Worm (Caenorhabditis elegans) whole organism, mixed stage, embryonic: ENCODE results near the gene cutl-9.

ENCODE experiments used
- lsy-2 ChIP-seq: fragments of 150-350 bp; optimal IDR thresholded peaks from 2 replicates; lab custom pipeline; 2014; ENCODE audit warnings: missing biosample characterization, missing genetic modification characterization
- mls-2 ChIP-seq: sonication (generic microtip); optimal IDR thresholded peaks from 2 replicates; lab custom pipeline; 2016; ENCODE audit warnings: mild to moderate bottlenecking, missing genetic modification characterization, moderate library complexity, missing compliant biosample characterization

- TF ChIP-seq mls-2 (tag; lab: Kevin White, UChicago) (no peak), lsy-2 (tag; lab: Kevin White, UChicago) (no peak)
Measured at ce11 chrII:10657632-10658108, 35.6 kb downstream of the cutl-9 start, which contains the start of gene lact-3.
